Worm (Caenorhabditis elegans) whole organism, mixed stage, embryonic: ENCODE data around the gene R12A1.3.

Source experiments
- cnd-1 ChIP-seq: fragments of 200-800 bp; sonication (Bioruptor generic); optimal IDR thresholded peaks from 2 replicates; lab custom pipeline; 2018; ENCODE audit warnings: mild to moderate bottlenecking, missing genetic modification characterization, missing compliant biosample characterization
- flh-1 ChIP-seq: fragments of 200-800 bp; sonication (Bioruptor generic); optimal IDR thresholded peaks from 2 replicates; lab custom pipeline; 2018; ENCODE audit warnings: mild to moderate bottlenecking, missing genetic modification characterization, moderate library complexity, missing compliant biosample characterization
- nhr-237 ChIP-seq: fragments of 150-350 bp; optimal IDR thresholded peaks from 2 replicates; lab custom pipeline; 2014; ENCODE audit warnings: missing biosample characterization, missing genetic modification characterization
- pha-4 ChIP-seq: fragments of 150-350 bp; optimal IDR thresholded peaks from 2 replicates; lab custom pipeline; 2018; ENCODE audit warnings: missing biosample characterization, missing genetic modification reagents, missing genetic modification characterization

DNA sequence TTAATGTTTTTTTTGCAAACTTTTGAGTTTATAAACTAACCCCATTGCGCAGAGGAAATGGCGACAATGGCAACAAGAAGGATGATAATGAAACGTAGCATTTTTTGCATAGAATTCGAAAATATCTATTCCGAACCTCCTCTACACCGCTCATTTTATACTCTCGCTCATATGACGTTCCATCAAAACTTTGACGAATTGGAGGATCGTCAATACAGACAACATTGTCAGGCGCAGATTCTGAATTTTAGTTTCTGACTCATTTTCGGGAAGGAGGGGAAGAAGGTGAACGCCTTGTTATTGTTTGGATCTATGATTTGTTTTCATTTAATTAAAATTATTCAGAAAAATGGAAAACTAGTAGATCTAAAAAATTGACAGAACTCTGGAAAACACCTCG, 18.6 kb upstream of the R12A1.3 start, which contains the start of gene cnc-1:
- no peak for TF ChIP-seq flh-1 (GFP tag; lab: Kevin White, UChicago)
- no peak for TF ChIP-seq nhr-237
- no peak for TF ChIP-seq pha-4 (tag; lab: Kevin White, UChicago)
- TF ChIP-seq cnd-1: no peak
